Worm (Caenorhabditis elegans) whole organism, L4 larva: ENCODE results near the gene pst-2.

Experiments
- arid-1 ChIP-seq: fragments of 200-800 bp; sonication (Bioruptor generic); conservative IDR thresholded peaks from 2 replicates; pipeline ENCODE4 v1.3.6; 2022; ENCODE audit warnings: missing genetic modification reagents, missing genetic modification characterization, missing compliant biosample characterization
- daf-12 ChIP-seq: fragments of 150-350 bp; optimal IDR thresholded peaks from 2 replicates; lab custom pipeline; 2014; ENCODE audit warnings: missing biosample characterization, missing genetic modification reagents, missing genetic modification characterization
- zip-11 ChIP-seq: fragments of 200-800 bp; sonication (Bioruptor generic); IDR thresholded peaks from 2 replicates; pipeline ENCODE4 v1.3.6; 2022; ENCODE audit warnings: missing genetic modification characterization, missing compliant biosample characterization

- no peak for TF ChIP-seq daf-12 (tag; lab: Kevin White, UChicago)
- no peak for TF ChIP-seq arid-1 (GFP tag; lab: Robert Waterston, UW)
- TF ChIP-seq zip-11 (GFP tag; lab: Robert Waterston, UW): no peak
Observed at ce11 chrIII:5719832-5720194, 39.6 kb downstream of the pst-2 start.
